Worm (Caenorhabditis elegans) whole organism, late embryonic: Measurements from ENCODE around the gene tufm-1.

ENCODE experiments used
- F13H6.1 ChIP-seq: sonication (generic microtip); optimal IDR thresholded peaks from 2 replicates; lab custom pipeline; 2016; ENCODE audit warnings: missing genetic modification characterization, missing compliant biosample characterization
- ama-1 ChIP-seq: fragments of 150-350 bp; optimal IDR thresholded peaks from 2 replicates; lab custom pipeline; 2014
- ceh-2 ChIP-seq: sonication (generic microtip); optimal IDR thresholded peaks from 2 replicates; lab custom pipeline; 2016; ENCODE audit warnings: missing genotype, missing genetic modification characterization, missing compliant biosample characterization
- ceh-31 ChIP-seq: sonication (generic microtip); optimal IDR thresholded peaks from 2 replicates; lab custom pipeline; 2016; ENCODE audit warnings: missing genetic modification characterization, missing compliant biosample characterization
- dmd-4 ChIP-seq: sonication (generic microtip); optimal IDR thresholded peaks from 2 replicates; lab custom pipeline; 2016; ENCODE audit warnings: borderline replicate concordance, missing genetic modification characterization, missing compliant biosample characterization
- fax-1 ChIP-seq: sonication (generic microtip); optimal IDR thresholded peaks from 2 replicates; lab custom pipeline; 2016; ENCODE audit warnings: missing genotype, missing genetic modification characterization, missing compliant biosample characterization
- lin-11 ChIP-seq: fragments of 200-800 bp; sonication (Bioruptor generic); optimal IDR thresholded peaks from 2 replicates; lab custom pipeline; 2018; ENCODE audit warnings: mild to moderate bottlenecking, missing genetic modification characterization, missing compliant biosample characterization
- nhr-232 ChIP-seq: sonication (generic microtip); optimal IDR thresholded peaks from 2 replicates; lab custom pipeline; 2016; ENCODE audit warnings: missing genetic modification characterization, missing compliant biosample characterization
- pha-4 ChIP-seq: fragments of 150-350 bp; optimal IDR thresholded peaks from 2 replicates; lab custom pipeline; 2018; ENCODE audit warnings: missing biosample characterization, missing genetic modification reagents, missing genetic modification characterization
- tbx-2 ChIP-seq: sonication (generic microtip); optimal IDR thresholded peaks from 2 replicates; lab custom pipeline; 2016; ENCODE audit warnings: missing genetic modification characterization, missing compliant biosample characterization

DNA sequence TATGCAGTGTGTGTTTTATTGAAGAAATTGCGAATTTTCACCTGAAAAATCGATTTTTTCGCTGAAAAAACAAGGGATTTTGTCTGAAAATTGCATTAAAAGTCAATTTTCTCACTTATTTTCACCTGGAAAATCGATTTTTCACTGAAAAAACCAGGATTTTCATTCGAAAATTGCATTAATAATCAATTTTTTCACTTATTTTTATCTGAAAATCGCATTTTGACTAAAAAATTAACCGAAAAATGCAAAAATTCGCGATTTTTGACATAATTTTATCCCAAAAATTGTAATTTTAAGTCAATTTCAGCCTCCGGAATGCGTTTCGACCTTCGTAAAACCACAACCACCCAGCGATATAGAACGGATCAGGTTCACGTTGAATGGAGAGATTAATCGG lies 17.7 kb upstream of the tufm-1 start, which contains the start of gene Y71H2AM.29:
- TF ChIP-seq ama-1 (lab: Kevin White, UChicago) (no peak), F13H6.1 (tag; lab: Kevin White, UChicago) (no peak), fax-1 (tag; lab: Kevin White, UChicago) (no peak), ceh-2 (no peak), nhr-232 (tag; lab: Kevin White, UChicago) (no peak), pha-4 (tag; lab: Kevin White, UChicago) (no peak), dmd-4 (tag; lab: Kevin White, UChicago) (no peak), ceh-31 (tag; lab: Kevin White, UChicago) (no peak), lin-11 (tag; lab: Kevin White, UChicago) (no peak), tbx-2 (tag; lab: Kevin White, UChicago) (no peak)
